Fruit fly (Drosophila melanogaster) whole organism: ENCODE data around the gene CG14383.

Source experiments
- CG8478 ChIP-seq: fragments of >200 bp; optimal IDR thresholded peaks from 2 replicates; lab custom pipeline; 2018; ENCODE audit warnings: inconsistent platforms
- Dll ChIP-seq: fragments of >200 bp; optimal IDR thresholded peaks from 2 replicates; lab custom pipeline; 2017
- EcR ChIP-seq, 2 experiments: fragments of >200 bp; optimal IDR thresholded peaks; 2 replicates each; lab custom pipeline; 2017; ENCODE audit warnings: missing biosample characterization in 2 of 2, missing genetic modification characterization in 2 of 2, missing genetic modification reagents in 2 of 2
- pan ChIP-seq: fragments of >200 bp; optimal IDR thresholded peaks from 2 replicates; lab custom pipeline; 2017
- psq ChIP-seq: fragments of >200 bp; optimal IDR thresholded peaks from 2 replicates; lab custom pipeline; 2017
- usp ChIP-seq: fragments of >200 bp; optimal IDR thresholded peaks from 2 replicates; lab custom pipeline; 2017; ENCODE audit warnings: missing biosample characterization, missing genetic modification characterization, mixed read lengths

- TF ChIP-seq CG8478 (lab: Kevin White, UChicago) (no peak), usp (no peak), EcR (GFP tag; optimal IDR thresholded peaks at IDR 0.05; lab: Kevin White, UChicago) (no peak), psq (lab: Kevin White, UChicago) (no peak), Dll (lab: Kevin White, UChicago) (no peak), pan (lab: Kevin White, UChicago) (no peak)
Measured at dm6 chr3R:13032323-13032722, 44.0 kb upstream of the CG14383 start, which contains the start of gene ry.
